Worm (Caenorhabditis elegans): Measurements from ENCODE around the gene sorf-2.

ce11 chrIII:5373715-5374114, 47.3 kb downstream of the sorf-2 start:
- TF ChIP-seq med-1 (GFP tag; optimal IDR thresholded peaks at IDR 0.05; ENCODE audit: insufficient read depth) (no peak), ref-1 (GFP tag; conservative IDR thresholded peaks at IDR 0.05) (no peak), ztf-29 (GFP tag; IDR thresholded peaks at IDR 0.05) (no peak), ztf-23 (GFP tag; IDR thresholded peaks at IDR 0.05) (no peak), flt-1 (GFP tag; IDR thresholded peaks at IDR 0.05) (no peak), tab-1 (GFP tag; IDR thresholded peaks at IDR 0.05) (no peak)
